Worm (Caenorhabditis elegans) whole organism, late embryonic: ENCODE results near the gene ZK1307.4.

ENCODE experiments used
- C08G9.2 ChIP-seq: sonication (generic microtip); optimal IDR thresholded peaks from 2 replicates; lab custom pipeline; 2016; ENCODE audit warnings: mild to moderate bottlenecking, missing genetic modification characterization, moderate library complexity, missing compliant biosample characterization
- K09A11.1 ChIP-seq: sonication (generic microtip); optimal IDR thresholded peaks from 2 replicates; lab custom pipeline; 2017; ENCODE audit warnings: antibody characterized with exemption, mild to moderate bottlenecking, missing genetic modification characterization, missing compliant biosample characterization; ENCODE audit not compliant: insufficient read depth
- ceh-45 ChIP-seq: fragments of 200-800 bp; sonication (Bioruptor generic); IDR thresholded peaks from 2 replicates; pipeline ENCODE4 v1.3.6; 2022; ENCODE audit warnings: missing genetic modification reagents, missing genetic modification characterization, missing compliant biosample characterization
- elt-2 ChIP-seq: sonication (generic microtip); optimal IDR thresholded peaks from 2 replicates; lab custom pipeline; 2016; ENCODE audit warnings: missing genetic modification reagents, missing genetic modification characterization, missing compliant biosample characterization
- fkh-10 ChIP-seq: fragments of 150-350 bp; optimal IDR thresholded peaks from 2 replicates; lab custom pipeline; 2014; ENCODE audit warnings: missing biosample characterization, missing genetic modification reagents, missing genetic modification characterization
- lin-11 ChIP-seq: fragments of 200-800 bp; sonication (Bioruptor generic); optimal IDR thresholded peaks from 2 replicates; lab custom pipeline; 2018; ENCODE audit warnings: mild to moderate bottlenecking, missing genetic modification characterization, missing compliant biosample characterization
- nhr-11 ChIP-seq: fragments of 150-350 bp; optimal IDR thresholded peaks from 2 replicates; lab custom pipeline; 2014; ENCODE audit warnings: missing biosample characterization, missing genetic modification characterization
- pha-4 ChIP-seq: fragments of 150-350 bp; optimal IDR thresholded peaks from 2 replicates; lab custom pipeline; 2018; ENCODE audit warnings: missing biosample characterization, missing genetic modification reagents, missing genetic modification characterization
- pqm-1 ChIP-seq: sonication (generic microtip); optimal IDR thresholded peaks from 2 replicates; lab custom pipeline; 2016; ENCODE audit warnings: missing genetic modification characterization, missing compliant biosample characterization
- rnt-1 ChIP-seq: sonication (generic microtip); optimal IDR thresholded peaks from 2 replicates; lab custom pipeline; 2016; ENCODE audit warnings: missing genetic modification characterization, missing compliant biosample characterization
- sdc-2 ChIP-seq: sonication (generic microtip); optimal IDR thresholded peaks from 2 replicates; lab custom pipeline; 2016; ENCODE audit warnings: missing genotype, missing genetic modification characterization, missing compliant biosample characterization
- syd-9 ChIP-seq: sonication (generic microtip); optimal IDR thresholded peaks from 2 replicates; lab custom pipeline; 2016; ENCODE audit warnings: mild to moderate bottlenecking, missing genetic modification characterization, moderate library complexity, missing compliant biosample characterization

- TF ChIP-seq lin-11 (tag; lab: Kevin White, UChicago) (no peak), fkh-10 (GFP tag; lab: Kevin White, UChicago) (no peak), K09A11.1 (tag; lab: Kevin White, UChicago) (no peak), elt-2 (tag; lab: Kevin White, UChicago) (no peak), ceh-45 (GFP tag; lab: Robert Waterston, UW) (no peak), C08G9.2 (tag; lab: Kevin White, UChicago) (no peak), nhr-11 (tag; lab: Kevin White, UChicago) (no peak), pha-4 (no peak), pqm-1 (tag; lab: Kevin White, UChicago) (no peak), rnt-1 (no peak), syd-9 (tag; lab: Kevin White, UChicago) (no peak), sdc-2 (tag; lab: Kevin White, UChicago) (no peak)
Observed at ce11 chrII:9651700-9652099, at the start of gene ZK1307.4.
